Worm (Caenorhabditis elegans): ENCODE data around the gene C23H3.2.

The C23H3.2 gene

ce11 chrII:60049-60448, 1.1 kb upstream of the C23H3.2 start:
- TF ChIP-seq lin-39 (tag; optimal IDR thresholded peaks at IDR 0.05) (no peak), fkh-2 (tag; optimal IDR thresholded peaks at IDR 0.05) (no peak), nhr-25 (tag; optimal IDR thresholded peaks at IDR 0.05) (peak; percentile 78), nhr-23 (tag; optimal IDR thresholded peaks at IDR 0.05) (peak; percentile 57)

- TF ChIP-seq jun-1 (tag; optimal IDR thresholded peaks at IDR 0.05), result no peak
- peak; percentile 45 for TF ChIP-seq elt-2 (tag; optimal IDR thresholded peaks at IDR 0.05)
Observed at ce11 chrII:65484-65883, 4.4 kb downstream of the C23H3.2 start.

- TF ChIP-seq jun-1 (tag; optimal IDR thresholded peaks at IDR 0.05) (peak; percentile 28), nhr-25 (tag; optimal IDR thresholded peaks at IDR 0.05) (peak; percentile 90), ceh-9 (tag; optimal IDR thresholded peaks at IDR 0.05) (no peak), ama-1 (optimal IDR thresholded peaks at IDR 0.05) (no peak), nhr-23 (tag; optimal IDR thresholded peaks at IDR 0.05) (peak; percentile 76), eor-1 (tag; optimal IDR thresholded peaks at IDR 0.05) (no peak), tbx-2 (tag; optimal IDR thresholded peaks at IDR 0.05) (no peak), fkh-10 (GFP tag; optimal IDR thresholded peaks at IDR 0.05) (no peak), R02D3.7 (tag; optimal IDR thresholded peaks at IDR 0.05) (no peak), nhr-76 (tag; optimal IDR thresholded peaks at IDR 0.05) (no peak), pqm-1 (tag; optimal IDR thresholded peaks at IDR 0.05) (no peak), fos-1 (tag; optimal IDR thresholded peaks at IDR 0.05) (no peak), nhr-67 (tag; optimal IDR thresholded peaks at IDR 0.05) (no peak), mdl-1 (tag; optimal IDR thresholded peaks at IDR 0.05) (no peak), elt-1 (tag; optimal IDR thresholded peaks at IDR 0.05) (no peak), hmg-11 (tag; optimal IDR thresholded peaks at IDR 0.05) (peak; percentile 56), pha-4 (tag; optimal IDR thresholded peaks at IDR 0.05) (peak; percentile 27), nhr-237 (tag; optimal IDR thresholded peaks at IDR 0.05) (no peak), unc-62 (GFP tag; optimal IDR thresholded peaks at IDR 0.05) (no peak), ZK546.5 (tag; optimal IDR thresholded peaks at IDR 0.05) (no peak), egl-5 (tag; optimal IDR thresholded peaks at IDR 0.05) (no peak), elt-2 (tag; optimal IDR thresholded peaks at IDR 0.05) (peak; percentile 3), elt-3 (tag; optimal IDR thresholded peaks at IDR 0.05) (peak in 1 of 3 experiments; percentile 53), ztf-4 (tag; optimal IDR thresholded peaks at IDR 0.05) (no peak), egl-27 (tag; optimal IDR thresholded peaks at IDR 0.05) (no peak), mml-1 (tag; optimal IDR thresholded peaks at IDR 0.05) (no peak), daf-12 (tag; optimal IDR thresholded peaks at IDR 0.05) (no peak), ztf-11 (tag; optimal IDR thresholded peaks at IDR 0.05) (no peak), skn-1 (tag; optimal IDR thresholded peaks at IDR 0.05) (no peak), aly-2 (tag; optimal IDR thresholded peaks at IDR 0.05) (no peak), sea-2 (GFP tag; optimal IDR thresholded peaks at IDR 0.05) (no peak), ceh-82 (tag; optimal IDR thresholded peaks at IDR 0.05) (no peak), lin-39 (tag; optimal IDR thresholded peaks at IDR 0.05) (peak; percentile 3), nhr-77 (tag; optimal IDR thresholded peaks at IDR 0.05) (no peak), nfya-1 (tag; optimal IDR thresholded peaks at IDR 0.05; ENCODE audit: insufficient read depth) (peak; percentile 10), zag-1 (tag; optimal IDR thresholded peaks at IDR 0.05) (no peak), nhr-43 (tag; optimal IDR thresholded peaks at IDR 0.05; ENCODE audit: poor library complexity, severe bottlenecking) (peak; percentile 72)
Observed at ce11 chrII:66322-66721, 5.2 kb downstream of the C23H3.2 start.

- TF ChIP-seq hmg-11 (tag; optimal IDR thresholded peaks at IDR 0.05), result no peak
- no peak for TF ChIP-seq nfya-1 (tag; optimal IDR thresholded peaks at IDR 0.05; ENCODE audit: insufficient read depth)
- TF ChIP-seq elt-3 (tag; optimal IDR thresholded peaks at IDR 0.05), result no peak
- TF ChIP-seq ceh-16 (tag; optimal IDR thresholded peaks at IDR 0.05), result no peak
- no peak for TF ChIP-seq ztf-4 (tag; optimal IDR thresholded peaks at IDR 0.05)
- TF ChIP-seq daf-12 (tag; optimal IDR thresholded peaks at IDR 0.05), result no peak
- no peak for TF ChIP-seq fos-1 (tag; optimal IDR thresholded peaks at IDR 0.05)
- no peak for TF ChIP-seq ama-1 (optimal IDR thresholded peaks at IDR 0.05)
- no peak for TF ChIP-seq jun-1 (tag; optimal IDR thresholded peaks at IDR 0.05)
- no peak for TF ChIP-seq R02D3.7 (tag; optimal IDR thresholded peaks at IDR 0.05)
- no peak for TF ChIP-seq nhr-12 (tag; optimal IDR thresholded peaks at IDR 0.05)
- no peak for TF ChIP-seq ceh-82 (tag; optimal IDR thresholded peaks at IDR 0.05)
- TF ChIP-seq elt-2 (tag; optimal IDR thresholded peaks at IDR 0.05), result peak; percentile 41
- no peak for TF ChIP-seq skn-1 (tag; optimal IDR thresholded peaks at IDR 0.05)
- no peak for TF ChIP-seq nhr-11 (tag; optimal IDR thresholded peaks at IDR 0.05)
- TF ChIP-seq elt-1 (tag; optimal IDR thresholded peaks at IDR 0.05), result no peak
- TF ChIP-seq nhr-23 (tag; optimal IDR thresholded peaks at IDR 0.05), result no peak
- TF ChIP-seq pqm-1 (tag; optimal IDR thresholded peaks at IDR 0.05), result peak; percentile 27
Observed at ce11 chrII:67663-68062, 6.5 kb downstream of the C23H3.2 start.
